Worm (Caenorhabditis elegans): ENCODE results near the gene C08F11.12.

C08F11.12 gene

ce11 chrIV:13650238-13650637 is 1.1 kb downstream of the C08F11.12 start, which contains the start of gene C08F11.17:
Gene C08F11.17, minus strand, starts transcription at chrIV:13650338.
- no peak for TF ChIP-seq che-1 (tag; optimal IDR thresholded peaks at IDR 0.05)
- no peak for TF ChIP-seq fax-1 (tag; optimal IDR thresholded peaks at IDR 0.05)
- TF ChIP-seq ahr-1 (tag; optimal IDR thresholded peaks at IDR 0.05): no peak
- no peak for TF ChIP-seq nhr-232 (tag; optimal IDR thresholded peaks at IDR 0.05)
- no peak for TF ChIP-seq K02D7.2 (tag; optimal IDR thresholded peaks at IDR 0.05)
- TF ChIP-seq ceh-30 (tag; optimal IDR thresholded peaks at IDR 0.05): no peak
- no peak for TF ChIP-seq ceh-34 (tag; optimal IDR thresholded peaks at IDR 0.05)
- TF ChIP-seq sox-2 (GFP tag; IDR thresholded peaks at IDR 0.05): no peak
- no peak for TF ChIP-seq hlh-15 (tag; optimal IDR thresholded peaks at IDR 0.05)
- no peak for TF ChIP-seq ttx-3 (tag; optimal IDR thresholded peaks at IDR 0.05)
- TF ChIP-seq hlh-8 (tag; optimal IDR thresholded peaks at IDR 0.05): no peak
- TF ChIP-seq hlh-13 (GFP tag; optimal IDR thresholded peaks at IDR 0.05): no peak
- no peak for TF ChIP-seq tbx-2 (tag; optimal IDR thresholded peaks at IDR 0.05)
- no peak for TF ChIP-seq pax-1 (tag; optimal IDR thresholded peaks at IDR 0.05)

ce11 chrIV:13649126-13649525 is 2.2 kb downstream of the C08F11.12 start, which contains the start of gene C08F11.10:
Gene C08F11.10, minus strand, starts transcription at chrIV:13649226.
- no peak for TF ChIP-seq dmd-4 (tag; optimal IDR thresholded peaks at IDR 0.05; ENCODE audit: borderline replicate concordance)
- TF ChIP-seq odd-2 (tag; optimal IDR thresholded peaks at IDR 0.05): no peak
- TF ChIP-seq ets-4 (tag; optimal IDR thresholded peaks at IDR 0.05): no peak
- TF ChIP-seq che-1 (tag; optimal IDR thresholded peaks at IDR 0.05): no peak
- no peak for TF ChIP-seq fkh-6 (tag; optimal IDR thresholded peaks at IDR 0.05)

ce11 chrIV:13647558-13647957 is 3.8 kb downstream of the C08F11.12 start, which contains the start of gene ule-4:
Gene ule-4, minus strand, starts transcription at chrIV:13647658.
- TF ChIP-seq ceh-22 (tag; optimal IDR thresholded peaks at IDR 0.05): no peak
- no peak for TF ChIP-seq fax-1 (tag; optimal IDR thresholded peaks at IDR 0.05)
- TF ChIP-seq ceh-48 (tag; optimal IDR thresholded peaks at IDR 0.05): no peak
- no peak for TF ChIP-seq eyg-1 (tag; optimal IDR thresholded peaks at IDR 0.05)
- no peak for TF ChIP-seq hlh-13 (GFP tag; optimal IDR thresholded peaks at IDR 0.05)
- no peak for TF ChIP-seq unc-55 (GFP tag; optimal IDR thresholded peaks at IDR 0.05)
- no peak for TF ChIP-seq ceh-18 (tag; optimal IDR thresholded peaks at IDR 0.05)
- no peak for TF ChIP-seq elt-2 (tag; optimal IDR thresholded peaks at IDR 0.05)
- TF ChIP-seq C08G9.2 (tag; optimal IDR thresholded peaks at IDR 0.05): no peak
- no peak for TF ChIP-seq hlh-15 (tag; optimal IDR thresholded peaks at IDR 0.05)
- TF ChIP-seq ceh-14 (tag; optimal IDR thresholded peaks at IDR 0.05): no peak

- TF ChIP-seq Y22D7AL.16 (tag; optimal IDR thresholded peaks at IDR 0.05) (no peak), sox-2 (GFP tag; IDR thresholded peaks at IDR 0.05) (no peak), che-1 (tag; optimal IDR thresholded peaks at IDR 0.05) (no peak), elt-2 (tag; optimal IDR thresholded peaks at IDR 0.05) (no peak), unc-86 (tag; optimal IDR thresholded peaks at IDR 0.05) (no peak), unc-3 (GFP tag; conservative IDR thresholded peaks at IDR 0.05) (no peak), unc-3 (tag; optimal IDR thresholded peaks at IDR 0.05) (no peak), fkh-6 (tag; optimal IDR thresholded peaks at IDR 0.05) (no peak), ceh-24 (tag; optimal IDR thresholded peaks at IDR 0.05) (no peak), ceh-34 (tag; optimal IDR thresholded peaks at IDR 0.05) (no peak), dve-1 (tag; optimal IDR thresholded peaks at IDR 0.05) (no peak), hlh-8 (tag; optimal IDR thresholded peaks at IDR 0.05) (no peak), unc-55 (GFP tag; optimal IDR thresholded peaks at IDR 0.05) (no peak), ceh-2 (tag; optimal IDR thresholded peaks at IDR 0.05) (no peak), zip-5 (tag; optimal IDR thresholded peaks at IDR 0.05) (no peak), ref-2 (tag; optimal IDR thresholded peaks at IDR 0.05) (no peak), ceh-45 (GFP tag; IDR thresholded peaks at IDR 0.05) (no peak), ceh-14 (tag; optimal IDR thresholded peaks at IDR 0.05) (no peak), K02D7.2 (tag; optimal IDR thresholded peaks at IDR 0.05) (no peak), unc-42 (tag; optimal IDR thresholded peaks at IDR 0.05) (no peak)
Observed at ce11 chrIV:13645823-13646222, 5.5 kb downstream of the C08F11.12 start, which contains the start of gene srz-29. Gene srz-29, minus strand, starts transcription at chrIV:13645923.
